Fruit fly (Drosophila melanogaster) whole organism, wandering third instar larva: ENCODE data around the gene Claspin.
A peak's percentile ranks its signal among the peaks of the same experiment; 100 is the strongest.

ENCODE experiments used
- Abd-B ChIP-seq: fragments of >200 bp; optimal IDR thresholded peaks from 2 replicates; lab custom pipeline; 2017; ENCODE audit warnings: missing biosample characterization, missing genetic modification characterization
- CG32264 ChIP-seq: fragments of 200-800 bp; sonication (Bioruptor generic); optimal IDR thresholded peaks from 2 replicates; lab custom pipeline; 2016; ENCODE audit warnings: missing biosample characterization, missing genetic modification characterization
- CrebA ChIP-seq: fragments of 200-800 bp; sonication (Bioruptor generic); optimal IDR thresholded peaks from 2 replicates; lab custom pipeline; 2016; ENCODE audit warnings: missing biosample characterization, mild to moderate bottlenecking, missing genetic modification characterization, borderline replicate concordance
- Dfd ChIP-seq: fragments of >200 bp; optimal IDR thresholded peaks from 2 replicates; lab custom pipeline; 2017; ENCODE audit warnings: missing biosample characterization, missing genetic modification characterization
- Dif ChIP-seq: fragments of 200-275, 200-300 bp; sonication (Bioruptor generic); optimal IDR thresholded peaks from 2 replicates; lab custom pipeline; 2018; ENCODE audit warnings: missing biosample characterization, missing genetic modification characterization; ENCODE audit not compliant: partially characterized antibody
- GATAd ChIP-seq: sonication (Bioruptor generic); optimal IDR thresholded peaks from 2 replicates; lab custom pipeline; 2016; ENCODE audit warnings: missing biosample characterization, missing genetic modification characterization
- HLH106 ChIP-seq: fragments of 200-800 bp; optimal IDR thresholded peaks from 3 replicates; lab custom pipeline; 2019; ENCODE audit warnings: missing biosample characterization, mild to moderate bottlenecking, missing genetic modification characterization, moderate library complexity
- Hr78 ChIP-seq: fragments of >200 bp; optimal IDR thresholded peaks from 2 replicates; lab custom pipeline; 2017; ENCODE audit warnings: missing biosample characterization, missing genetic modification characterization
- Hr83 ChIP-seq: fragments of 200-300 bp; sonication (Bioruptor generic); optimal IDR thresholded peaks from 2 replicates; lab custom pipeline; 2016; ENCODE audit warnings: missing biosample characterization, mild to moderate bottlenecking, missing genetic modification characterization, moderate library complexity; ENCODE audit not compliant: poor library complexity, severe bottlenecking
- Jra ChIP-seq: sonication (Bioruptor generic); optimal IDR thresholded peaks from 2 replicates; lab custom pipeline; 2016; ENCODE audit warnings: missing biosample characterization, missing genetic modification characterization
- Mio ChIP-seq: sonication (Bioruptor generic); optimal IDR thresholded peaks from 2 replicates; lab custom pipeline; 2016; ENCODE audit warnings: missing biosample characterization, missing genetic modification characterization
- Myc ChIP-seq: fragments of >200 bp; optimal IDR thresholded peaks from 2 replicates; lab custom pipeline; 2017
- OdsH ChIP-seq: fragments of 200-800 bp; sonication (Bioruptor generic); optimal IDR thresholded peaks from 2 replicates; lab custom pipeline; 2016; ENCODE audit warnings: missing biosample characterization, mild to moderate bottlenecking, missing genetic modification characterization
- Rel ChIP-seq, 2 experiments: fragments of 200-800 bp; sonication (Bioruptor generic) in 1 of 2; optimal IDR thresholded peaks; 2 replicates in 1 of 2; 3 replicates in 1 of 2; lab custom pipeline; 2016 to 2019; ENCODE audit warnings: mild to moderate bottlenecking in 2 of 2, missing biosample characterization in 2 of 2, missing genetic modification characterization in 2 of 2, moderate library complexity in 1 of 2
- Sp1 ChIP-seq: fragments of 200-800 bp; sonication (Bioruptor generic); optimal IDR thresholded peaks from 3 replicates; lab custom pipeline; 2019; ENCODE audit warnings: missing biosample characterization, mild to moderate bottlenecking, missing genetic modification characterization, moderate library complexity
- Vsx2 ChIP-seq: fragments of 200-300, 225-300 bp; sonication (Bioruptor generic); optimal IDR thresholded peaks from 2 replicates; lab custom pipeline; 2018; ENCODE audit warnings: missing biosample characterization, missing genetic modification characterization; ENCODE audit not compliant: partially characterized antibody
- br ChIP-seq: fragments of 200-800 bp; sonication (Bioruptor generic); optimal IDR thresholded peaks from 2 replicates; lab custom pipeline; 2016; ENCODE audit warnings: missing biosample characterization, missing genetic modification characterization
- brk ChIP-seq: fragments of 200-800 bp; sonication (Bioruptor generic); optimal IDR thresholded peaks from 2 replicates; lab custom pipeline; 2016; ENCODE audit warnings: missing biosample characterization, mild to moderate bottlenecking, missing genetic modification characterization
- dl ChIP-seq, 2 experiments: fragments of 175-275, 200-275 bp in 1 of 2; fragments of 200-275 bp in 1 of 2; sonication (Bioruptor generic); optimal IDR thresholded peaks; lab custom pipeline; 2018; ENCODE audit warnings: mild to moderate bottlenecking in 2 of 2, missing biosample characterization in 2 of 2, missing genetic modification characterization in 2 of 2, moderate library complexity in 2 of 2; ENCODE audit not compliant: partially characterized antibody in 2 of 2, insufficient read depth in 1 of 2
- dmrt93B ChIP-seq: fragments of 200-800 bp; sonication (Bioruptor generic); optimal IDR thresholded peaks from 2 replicates; lab custom pipeline; 2018; ENCODE audit warnings: missing biosample characterization, mild to moderate bottlenecking, missing genetic modification characterization
- ey ChIP-seq: fragments of 200-800 bp; sonication (Bioruptor generic); optimal IDR thresholded peaks from 2 replicates; lab custom pipeline; 2016; ENCODE audit warnings: missing biosample characterization, missing genetic modification characterization
- foxo ChIP-seq, 2 experiments: fragments of 200-800 bp; sonication (Bioruptor generic); optimal IDR thresholded peaks; 2 replicates in 1 of 2; 3 replicates in 1 of 2; lab custom pipeline; 2016 to 2017; ENCODE audit warnings: missing biosample characterization in 2 of 2, missing genetic modification characterization in 2 of 2
- fru ChIP-seq: fragments of 200-800 bp; sonication (Bioruptor generic); optimal IDR thresholded peaks from 3 replicates; lab custom pipeline; 2016; ENCODE audit warnings: missing biosample characterization, mild to moderate bottlenecking, missing genetic modification characterization
- h ChIP-seq: fragments of 200-800 bp; sonication (Bioruptor generic); optimal IDR thresholded peaks from 3 replicates; lab custom pipeline; 2016; ENCODE audit warnings: missing biosample characterization, mild to moderate bottlenecking, missing genetic modification characterization
- jim ChIP-seq: fragments of 175-275, 200-325 bp; sonication (Bioruptor generic); optimal IDR thresholded peaks from 2 replicates; lab custom pipeline; 2016; ENCODE audit warnings: missing biosample characterization, mild to moderate bottlenecking, missing genetic modification characterization
- lola ChIP-seq: fragments of >200 bp; optimal IDR thresholded peaks from 2 replicates; lab custom pipeline; 2017; ENCODE audit warnings: missing biosample characterization, missing genetic modification characterization
- pan ChIP-seq: fragments of >200 bp; optimal IDR thresholded peaks from 2 replicates; lab custom pipeline; 2017
- psq ChIP-seq: fragments of 200-800 bp; sonication (Bioruptor generic); optimal IDR thresholded peaks from 3 replicates; lab custom pipeline; 2017; ENCODE audit warnings: missing biosample characterization, mild to moderate bottlenecking, missing genetic modification characterization, moderate library complexity
- rgr ChIP-seq: fragments of 200-800 bp; sonication (Bioruptor generic); optimal IDR thresholded peaks from 3 replicates; lab custom pipeline; 2016; ENCODE audit warnings: missing biosample characterization, mild to moderate bottlenecking, missing genetic modification characterization
- sage ChIP-seq: fragments of 200-800 bp; sonication (Bioruptor generic); optimal IDR thresholded peaks from 2 replicates; lab custom pipeline; 2016; ENCODE audit warnings: missing biosample characterization, mild to moderate bottlenecking, missing genetic modification characterization
- sv ChIP-seq: fragments of 200-800 bp; sonication (Bioruptor generic); optimal IDR thresholded peaks from 3 replicates; lab custom pipeline; 2016; ENCODE audit warnings: missing biosample characterization, missing genetic modification characterization
- tai ChIP-seq: sonication (Bioruptor generic); optimal IDR thresholded peaks from 2 replicates; lab custom pipeline; 2016; ENCODE audit warnings: missing biosample characterization, missing genetic modification characterization
- usp ChIP-seq: fragments of >200 bp; optimal IDR thresholded peaks from 2 replicates; lab custom pipeline; 2017; ENCODE audit warnings: missing biosample characterization, missing genetic modification characterization
- woc ChIP-seq: sonication (Bioruptor generic); optimal IDR thresholded peaks from 2 replicates; lab custom pipeline; 2016; ENCODE audit warnings: missing biosample characterization, mild to moderate bottlenecking, missing genetic modification characterization

Claspin gene

dm6 chr3L:4286784-4287183 lies 26.5 kb upstream of the Claspin start, which contains the start of gene TfIIEbeta:
TSS of gene TfIIEbeta (plus strand) at chr3L:4287038.
- TF ChIP-seq Hr83 (no peak), brk (no peak), Dfd (GFP tag; lab: Kevin White, UChicago) (no peak), ey (GFP tag; lab: Kevin White, UChicago) (no peak), Mio (GFP tag; lab: Kevin White, UChicago) (no peak), CG32264 (GFP tag; lab: Kevin White, UChicago) (no peak), Jra (GFP tag; lab: Kevin White, UChicago) (no peak), Vsx2 (GFP tag; lab: Kevin White, UChicago) (no peak), fru (GFP tag; lab: Kevin White, UChicago) (no peak), Abd-B (GFP tag; lab: Kevin White, UChicago) (no peak), tai (GFP tag; lab: Kevin White, UChicago) (no peak), h (GFP tag; lab: Kevin White, UChicago) (peak; percentile 12), foxo (GFP tag; optimal IDR thresholded peaks at IDR 0.05; lab: Kevin White, UChicago) (no peak), rgr (GFP tag; lab: Kevin White, UChicago) (peak; percentile 52), pan (lab: Kevin White, UChicago) (no peak), OdsH (GFP tag; lab: Kevin White, UChicago) (peak; percentile 5), HLH106 (tag; lab: Kevin White, UChicago) (peak; percentile 16), Sp1 (GFP tag; lab: Kevin White, UChicago) (no peak), jim (GFP tag; lab: Kevin White, UChicago) (no peak), lola (no peak), Hr78 (GFP tag; lab: Kevin White, UChicago) (no peak), sv (no peak), woc (GFP tag; lab: Kevin White, UChicago) (peak; percentile 35), GATAd (GFP tag; lab: Kevin White, UChicago) (no peak), sage (GFP tag; lab: Kevin White, UChicago) (no peak), dl (GFP tag; optimal IDR thresholded peaks at IDR 0.05; lab: Kevin White, UChicago; ENCODE audit: insufficient read depth in 1 of 2, partially characterized antibody in 2 of 2) (no peak), dmrt93B (no peak), br (GFP tag; lab: Kevin White, UChicago) (no peak), CrebA (GFP tag; lab: Kevin White, UChicago) (no peak), Myc (lab: Kevin White, UChicago) (no peak)

DNA sequence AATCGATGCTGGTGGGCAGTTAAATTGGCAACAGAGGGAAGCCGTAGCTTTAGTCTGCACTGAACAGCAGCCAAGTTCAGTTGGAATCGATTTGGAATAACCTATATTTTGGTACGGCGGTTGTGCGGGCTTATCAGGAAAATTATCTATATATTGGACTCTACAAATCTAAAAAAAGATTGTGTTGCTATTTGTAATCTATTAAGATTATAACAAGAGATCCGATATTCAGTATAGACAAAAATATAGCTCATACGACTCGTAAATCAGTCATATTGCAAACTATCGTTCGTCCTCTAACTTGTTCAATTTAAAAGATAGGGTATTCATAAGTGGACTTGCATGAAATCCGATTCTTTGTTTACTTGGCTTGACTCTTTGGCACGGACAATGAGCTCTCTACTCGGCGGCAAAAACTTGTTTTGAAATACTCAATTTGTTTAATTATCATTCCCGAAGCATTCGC lies 24.7 kb upstream of the Claspin start, which contains the start of gene Hexo1:
Gene Hexo1, plus strand, starts transcription at position 51 of the 466 bp plus-strand sequence.
- TF ChIP-seq Hr83 (no peak), sv (peak; percentile 17), Dfd (GFP tag; lab: Kevin White, UChicago) (no peak), Sp1 (GFP tag; lab: Kevin White, UChicago) (peak; percentile 59), h (GFP tag; lab: Kevin White, UChicago) (peak; percentile 73), woc (GFP tag; lab: Kevin White, UChicago) (peak; percentile 92), Myc (lab: Kevin White, UChicago) (no peak), HLH106 (tag; lab: Kevin White, UChicago) (peak; percentile 60), ey (GFP tag; lab: Kevin White, UChicago) (peak; percentile 65), OdsH (GFP tag; lab: Kevin White, UChicago) (peak; percentile 69), foxo (GFP tag; optimal IDR thresholded peaks at IDR 0.05; lab: Kevin White, UChicago) (peak; percentile 26 to 66), Jra (GFP tag; lab: Kevin White, UChicago) (peak; percentile 37), Rel (GFP tag; optimal IDR thresholded peaks at IDR 0.05; lab: Kevin White, UChicago) (no peak), Rel (tag; optimal IDR thresholded peaks at IDR 0.05; lab: Kevin White, UChicago) (peak; percentile 18), fru (GFP tag; lab: Kevin White, UChicago) (peak; percentile 75), dl (GFP tag; optimal IDR thresholded peaks at IDR 0.05; lab: Kevin White, UChicago; ENCODE audit: insufficient read depth in 1 of 2, partially characterized antibody in 2 of 2) (no peak), br (GFP tag; lab: Kevin White, UChicago) (peak; percentile 76), sage (GFP tag; lab: Kevin White, UChicago) (no peak), psq (GFP tag; lab: Kevin White, UChicago) (peak; percentile 56), rgr (GFP tag; lab: Kevin White, UChicago) (peak; percentile 63)

DNA sequence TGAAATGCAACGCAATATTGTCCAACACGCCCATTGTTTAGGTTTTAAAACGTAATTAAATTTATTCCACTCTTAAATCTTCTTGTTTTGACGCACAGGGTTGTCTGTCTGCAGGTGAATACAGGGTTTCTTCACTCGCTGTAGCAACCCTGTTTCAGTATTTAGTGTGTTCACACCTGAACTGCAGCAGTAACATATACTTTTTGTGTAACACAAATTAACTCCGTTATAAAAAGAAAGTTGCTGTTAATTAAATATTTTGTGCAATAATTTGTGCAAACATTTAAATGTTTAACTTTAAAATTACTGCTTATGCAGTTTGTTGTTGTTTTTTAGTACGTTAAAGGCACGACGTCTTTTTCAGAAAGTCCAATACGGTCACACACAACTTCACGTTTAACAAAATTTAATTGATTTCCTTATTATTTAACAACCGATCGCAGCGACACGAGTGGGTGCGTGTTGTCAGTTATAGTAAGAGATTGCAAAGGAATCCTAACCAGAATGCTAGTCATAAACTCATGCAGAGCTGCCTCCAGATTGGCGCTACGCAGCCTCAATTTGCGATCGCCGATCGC lies 21.1 kb upstream of the Claspin start, which contains the start of the genes CG15012 and Fdx2:
Gene CG15012, minus strand, starts transcription at position 127 of the 578 bp plus-strand sequence.
Gene Fdx2, plus strand, starts transcription at position 363 of the 578 bp plus-strand sequence.
- TF ChIP-seq woc (GFP tag; lab: Kevin White, UChicago) = peak; percentile 71
- no peak for TF ChIP-seq Dif (GFP tag; lab: Kevin White, UChicago)
- peak; percentile 8 for TF ChIP-seq ey (GFP tag; lab: Kevin White, UChicago)
- TF ChIP-seq HLH106 (tag; lab: Kevin White, UChicago) = no peak
- TF ChIP-seq Myc (lab: Kevin White, UChicago) = peak; percentile 33
- TF ChIP-seq Sp1 (GFP tag; lab: Kevin White, UChicago) = peak; percentile 30
- TF ChIP-seq Abd-B (GFP tag; lab: Kevin White, UChicago) = no peak
- no peak for TF ChIP-seq sv
- TF ChIP-seq usp (GFP tag; lab: Kevin White, UChicago) = no peak
- no peak for TF ChIP-seq brk
- no peak for TF ChIP-seq Hr83
- TF ChIP-seq rgr (GFP tag; lab: Kevin White, UChicago) = peak; percentile 43
- TF ChIP-seq pan (lab: Kevin White, UChicago) = no peak
- TF ChIP-seq lola = no peak
- TF ChIP-seq fru (GFP tag; lab: Kevin White, UChicago) = peak; percentile 46
- peak; percentile 32 for TF ChIP-seq Jra (GFP tag; lab: Kevin White, UChicago)
- TF ChIP-seq GATAd (GFP tag; lab: Kevin White, UChicago) = no peak
- TF ChIP-seq, all 38 proteins: peak for 7
